Fruit fly (Drosophila melanogaster): ENCODE results near the gene OtopLc.

Gene OtopLc

DNA sequence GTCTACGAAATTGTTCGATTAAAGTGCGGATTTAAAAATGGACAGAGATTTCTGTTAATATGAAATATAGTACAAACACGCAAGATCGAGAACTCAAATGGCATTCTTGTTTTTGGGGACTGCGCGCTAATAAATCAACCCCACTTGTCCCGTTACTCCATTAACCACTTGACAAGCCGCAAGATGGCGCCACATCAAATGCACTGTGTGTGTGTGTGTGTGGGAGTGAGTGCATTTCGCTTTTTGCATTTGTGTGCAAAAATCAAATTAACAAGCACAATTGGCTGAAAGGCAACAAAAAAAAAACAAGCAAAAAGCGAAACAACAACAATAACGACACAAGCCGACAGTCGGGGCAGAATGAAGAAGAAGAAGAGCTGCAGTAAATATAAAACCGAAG, 55.0 kb downstream of the OtopLc start:
- no peak for TF ChIP-seq bab1 (GFP tag; optimal IDR thresholded peaks at IDR 0.05)
- peak; percentile 8 for TF ChIP-seq pad (GFP tag; optimal IDR thresholded peaks at IDR 0.05)
- no peak for TF ChIP-seq Clk (GFP tag; optimal IDR thresholded peaks at IDR 0.05)

DNA sequence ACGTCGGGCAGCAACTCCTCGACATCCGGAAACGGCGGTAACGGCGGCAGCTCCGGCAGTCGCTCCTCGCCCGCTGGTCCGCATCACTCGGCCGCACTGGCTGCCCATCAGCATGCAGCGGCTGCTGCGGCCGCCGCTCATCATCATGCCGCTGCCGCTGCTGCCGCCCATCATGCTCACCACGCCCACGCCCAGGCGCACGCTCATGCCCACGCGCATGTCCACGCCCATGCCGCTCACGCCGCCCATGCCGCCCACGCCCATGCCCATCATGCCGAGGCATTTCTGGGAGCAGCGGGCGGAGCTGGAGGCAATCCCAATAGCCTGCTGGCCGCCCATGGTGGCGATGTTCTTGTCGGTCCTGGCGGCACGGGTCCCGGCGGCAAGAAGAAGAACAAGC, 56.3 kb downstream of the OtopLc start:
- TF ChIP-seq CG11617 (GFP tag; optimal IDR thresholded peaks at IDR 0.05) (no peak), CG14711 (tag; optimal IDR thresholded peaks at IDR 0.05) (no peak), CG33017 (tag; optimal IDR thresholded peaks at IDR 0.05) (no peak), ovo (GFP tag; optimal IDR thresholded peaks at IDR 0.05) (no peak), bab1 (GFP tag; optimal IDR thresholded peaks at IDR 0.05) (no peak), tj (GFP tag; optimal IDR thresholded peaks at IDR 0.05) (no peak), Crg-1 (GFP tag; optimal IDR thresholded peaks at IDR 0.05) (no peak), Hr96 (GFP tag; optimal IDR thresholded peaks at IDR 0.05) (no peak), CG1620 (GFP tag; optimal IDR thresholded peaks at IDR 0.05) (no peak), CG12768 (GFP tag; optimal IDR thresholded peaks at IDR 0.05) (no peak), cic (GFP tag; optimal IDR thresholded peaks at IDR 0.05) (no peak), Mnt (GFP tag; optimal IDR thresholded peaks at IDR 0.05) (no peak), cnc (optimal IDR thresholded peaks at IDR 0.05) (no peak), CG5204 (GFP tag; optimal IDR thresholded peaks at IDR 0.05) (no peak), kay (GFP tag; ENCODE audit: borderline replicate concordance) (no peak), pad (GFP tag; optimal IDR thresholded peaks at IDR 0.05) (no peak), CG7045 (GFP tag; optimal IDR thresholded peaks at IDR 0.05) (no peak)

DNA sequence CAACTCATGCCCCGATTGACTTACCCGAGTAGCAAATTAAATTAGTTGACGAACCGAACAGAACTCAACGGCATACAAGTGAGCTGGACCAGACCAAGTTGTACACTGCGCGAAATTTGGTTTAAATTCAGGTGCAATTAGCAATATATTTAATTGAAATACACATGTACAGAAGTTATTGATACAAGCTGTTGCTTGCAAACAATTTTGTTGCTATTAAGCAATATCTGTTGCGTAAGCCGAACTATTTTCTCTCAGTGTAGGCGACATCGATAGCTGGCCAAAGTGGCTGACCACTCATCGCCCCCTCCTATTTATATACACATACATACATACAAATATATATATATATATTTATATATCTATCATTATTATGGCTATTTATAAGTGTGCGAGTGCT, 58.5 kb downstream of the OtopLc start:
- TF ChIP-seq Hr96 (GFP tag; optimal IDR thresholded peaks at IDR 0.05) (no peak), tj (GFP tag; optimal IDR thresholded peaks at IDR 0.05) (no peak), bab1 (GFP tag; optimal IDR thresholded peaks at IDR 0.05) (no peak), Mnt (GFP tag; optimal IDR thresholded peaks at IDR 0.05) (no peak), cnc (optimal IDR thresholded peaks at IDR 0.05) (no peak), toe (GFP tag; optimal IDR thresholded peaks at IDR 0.05) (no peak), pad (GFP tag; optimal IDR thresholded peaks at IDR 0.05) (no peak), CG12768 (GFP tag; optimal IDR thresholded peaks at IDR 0.05) (no peak), kay (GFP tag; ENCODE audit: borderline replicate concordance) (no peak), CG7101 (tag; optimal IDR thresholded peaks at IDR 0.05) (no peak), CG5204 (GFP tag; optimal IDR thresholded peaks at IDR 0.05) (no peak), Clk (GFP tag; optimal IDR thresholded peaks at IDR 0.05) (no peak), cic (GFP tag; optimal IDR thresholded peaks at IDR 0.05) (no peak), CG33017 (tag; optimal IDR thresholded peaks at IDR 0.05) (no peak), CG7045 (GFP tag; optimal IDR thresholded peaks at IDR 0.05) (no peak), CG1620 (GFP tag; optimal IDR thresholded peaks at IDR 0.05) (no peak), ovo (GFP tag; optimal IDR thresholded peaks at IDR 0.05) (no peak), CG11617 (GFP tag; optimal IDR thresholded peaks at IDR 0.05) (no peak), CG14711 (tag; optimal IDR thresholded peaks at IDR 0.05) (no peak)

DNA sequence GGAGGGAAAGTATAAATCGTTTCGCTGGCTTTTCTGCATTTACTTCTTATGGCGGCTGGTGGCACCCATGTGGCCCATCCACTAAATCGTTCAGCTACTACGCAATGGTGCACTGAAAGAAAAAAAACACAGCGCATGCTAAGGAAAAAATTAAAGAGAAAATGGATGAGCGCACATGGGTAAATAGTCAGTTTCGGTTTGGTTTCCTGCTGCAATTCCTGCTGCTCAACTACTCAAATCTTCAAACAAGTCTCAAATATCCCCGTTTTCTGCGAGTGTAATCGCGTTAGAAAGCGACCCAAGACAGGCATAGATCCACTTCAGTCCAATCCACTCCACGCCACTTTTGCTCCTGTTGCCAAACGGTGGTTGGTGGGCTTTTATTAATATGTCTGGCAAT, 59.7 kb downstream of the OtopLc start:
- TF ChIP-seq ovo (GFP tag; optimal IDR thresholded peaks at IDR 0.05) (no peak), tj (GFP tag; optimal IDR thresholded peaks at IDR 0.05) (no peak), Mnt (GFP tag; optimal IDR thresholded peaks at IDR 0.05) (no peak), CG11617 (GFP tag; optimal IDR thresholded peaks at IDR 0.05) (no peak), Clk (GFP tag; optimal IDR thresholded peaks at IDR 0.05) (no peak), CG1620 (GFP tag; optimal IDR thresholded peaks at IDR 0.05) (no peak)

DNA sequence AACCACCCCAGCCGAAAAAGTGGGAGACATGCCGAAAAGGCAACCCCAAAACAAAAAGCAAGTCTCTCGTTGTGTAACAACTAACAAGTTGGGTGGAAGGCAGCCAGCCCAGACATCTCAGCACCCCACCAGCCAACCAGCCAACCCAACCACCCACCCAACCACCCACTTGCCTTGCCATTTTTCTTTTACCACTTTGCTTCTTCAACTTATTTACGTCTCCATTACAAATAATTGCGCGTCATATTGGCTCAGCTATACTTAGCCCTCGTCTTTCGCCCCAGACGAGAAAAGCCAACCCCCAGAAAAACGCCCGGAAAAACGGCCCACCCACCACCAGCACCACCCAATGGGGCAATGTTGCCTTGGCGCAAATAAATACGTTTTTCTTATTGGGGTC, 60.4 kb downstream of the OtopLc start:
- TF ChIP-seq CG7101 (tag; optimal IDR thresholded peaks at IDR 0.05) (no peak), ovo (GFP tag; optimal IDR thresholded peaks at IDR 0.05) (no peak)
